Fruit fly (Drosophila melanogaster) whole organism, embryonic: Measurements from ENCODE around the gene CG12990.

Experiments
- Abd-B ChIP-seq: fragments of 200-800 bp; sonication (Bioruptor generic); optimal IDR thresholded peaks from 2 replicates; lab custom pipeline; 2018; ENCODE audit warnings: missing biosample characterization, mild to moderate bottlenecking, missing genetic modification characterization, moderate library complexity
- Ada2b ChIP-seq: fragments of 200-800 bp; sonication (Bioruptor generic); IDR thresholded peaks from 2 replicates; pipeline ENCODE4 v1.3.6; 2022; ENCODE audit warnings: missing biosample characterization, missing genetic modification characterization
- C15 ChIP-seq: fragments of 200-800 bp; sonication (Bioruptor generic); IDR thresholded peaks from 3 replicates; pipeline ENCODE4 v1.3.6; 2022; ENCODE audit warnings: missing biosample characterization, missing genetic modification characterization
- CG10462 ChIP-seq: fragments of 200-800 bp; sonication (Bioruptor generic); optimal IDR thresholded peaks from 2 replicates; lab custom pipeline; 2016; ENCODE audit warnings: missing biosample characterization, missing genetic modification characterization
- CG10979 ChIP-seq: fragments of 200-800 bp; sonication (Bioruptor generic); optimal IDR thresholded peaks from 2 replicates; lab custom pipeline; 2018; ENCODE audit warnings: missing biosample characterization, mild to moderate bottlenecking, missing genetic modification characterization, moderate library complexity
- CG13775 ChIP-seq: fragments of 200-800 bp; sonication (Bioruptor generic); optimal IDR thresholded peaks from 3 replicates; lab custom pipeline; 2017; ENCODE audit warnings: missing biosample characterization, mild to moderate bottlenecking, missing genetic modification characterization
- CG15514 ChIP-seq: fragments of 200-800 bp; sonication (Bioruptor generic); optimal IDR thresholded peaks from 3 replicates; lab custom pipeline; 2017; ENCODE audit warnings: missing biosample characterization, missing genetic modification characterization, mild to moderate bottlenecking, moderate library complexity, missing genetic modification reagents
- CG16815 ChIP-seq: fragments of 200-800 bp; sonication (Bioruptor generic); optimal IDR thresholded peaks from 3 replicates; lab custom pipeline; 2017; ENCODE audit warnings: missing biosample characterization, mild to moderate bottlenecking, missing genetic modification characterization
- CG17186 ChIP-seq: fragments of 200-800 bp; sonication (Bioruptor generic); optimal IDR thresholded peaks from 3 replicates; lab custom pipeline; 2017; ENCODE audit warnings: missing biosample characterization, missing genetic modification reagents, missing genetic modification characterization
- CG2129 ChIP-seq: fragments of 200-800 bp; sonication (Bioruptor generic); IDR thresholded peaks from 2 replicates; pipeline ENCODE4 v1.3.6; 2022; ENCODE audit warnings: missing biosample characterization, missing genetic modification characterization; ENCODE audit not compliant: partially characterized antibody
- CG30403 ChIP-seq: fragments of 200-800 bp; sonication (Bioruptor generic); optimal IDR thresholded peaks from 3 replicates; lab custom pipeline; 2016; ENCODE audit warnings: missing biosample characterization, missing genetic modification characterization
- CG31224 ChIP-seq: fragments of 200-800 bp; sonication (Bioruptor generic); IDR thresholded peaks from 2 replicates; pipeline ENCODE4 v1.3.6; 2022; ENCODE audit warnings: missing biosample characterization, missing genetic modification characterization
- CG4424 ChIP-seq: fragments of 200-800 bp; sonication (Bioruptor generic); optimal IDR thresholded peaks from 3 replicates; lab custom pipeline; 2016; ENCODE audit warnings: missing biosample characterization, missing genetic modification characterization
- CG4617 ChIP-seq: fragments of 200-800 bp; sonication (Bioruptor generic); optimal IDR thresholded peaks from 3 replicates; lab custom pipeline; 2016; ENCODE audit warnings: missing biosample characterization, missing genetic modification characterization, borderline replicate concordance
- CG4707 ChIP-seq: fragments of 200-800 bp; sonication (Bioruptor generic); optimal IDR thresholded peaks from 2 replicates; lab custom pipeline; 2018; ENCODE audit warnings: missing biosample characterization, mild to moderate bottlenecking, missing genetic modification characterization, moderate library complexity
- CG5245 ChIP-seq: fragments of 200-800 bp; sonication (Bioruptor generic); optimal IDR thresholded peaks from 3 replicates; lab custom pipeline; 2016; ENCODE audit warnings: missing biosample characterization, missing genetic modification characterization
- CG6272 ChIP-seq: fragments of 200-800 bp; sonication (Bioruptor generic); IDR thresholded peaks from 2 replicates; pipeline ENCODE4 v1.3.6; 2022; ENCODE audit warnings: missing biosample characterization, missing genetic modification characterization
- CG7786 ChIP-seq: fragments of 200-800 bp; sonication (Bioruptor generic); optimal IDR thresholded peaks from 2 replicates; lab custom pipeline; 2016; ENCODE audit warnings: missing biosample characterization, missing genetic modification characterization
- CG8281 ChIP-seq: fragments of 200-800 bp; sonication (Bioruptor generic); optimal IDR thresholded peaks from 2 replicates; lab custom pipeline; 2018; ENCODE audit warnings: missing biosample characterization, mild to moderate bottlenecking, missing genetic modification characterization, moderate library complexity
- CG8765 ChIP-seq: fragments of 200-800 bp; sonication (Bioruptor generic); IDR thresholded peaks from 2 replicates; pipeline ENCODE4 v1.3.6; 2022; ENCODE audit warnings: missing biosample characterization, missing genetic modification characterization
- CG9797 ChIP-seq: fragments of 200-800 bp; sonication (Bioruptor generic); optimal IDR thresholded peaks from 3 replicates; lab custom pipeline; 2018; ENCODE audit warnings: missing biosample characterization, mild to moderate bottlenecking, missing genetic modification characterization
- Chrac-16 ChIP-seq: fragments of 200-800 bp; sonication (Bioruptor generic); optimal IDR thresholded peaks from 3 replicates; lab custom pipeline; 2016; ENCODE audit warnings: missing biosample characterization, missing genetic modification characterization
- CoRest ChIP-seq: fragments of 200-800 bp; sonication (Bioruptor generic); optimal IDR thresholded peaks from 3 replicates; lab custom pipeline; 2018; ENCODE audit warnings: missing biosample characterization, mild to moderate bottlenecking, missing genetic modification characterization, moderate library complexity
- D19A ChIP-seq: fragments of 200-800 bp; optimal IDR thresholded peaks from 3 replicates; lab custom pipeline; 2019; ENCODE audit warnings: missing biosample characterization, mild to moderate bottlenecking, missing genetic modification characterization, moderate library complexity
- Doc3 ChIP-seq: fragments of 200-800 bp; sonication (Bioruptor generic); IDR thresholded peaks from 3 replicates; pipeline ENCODE4 v1.3.6; 2022; ENCODE audit warnings: missing biosample characterization, missing genetic modification characterization; ENCODE audit not compliant: partially characterized antibody
- Kr ChIP-seq: fragments of 200-800 bp; sonication (Bioruptor generic); optimal IDR thresholded peaks from 2 replicates; lab custom pipeline; 2017; ENCODE audit warnings: missing biosample characterization, mild to moderate bottlenecking, missing genetic modification characterization
- MBD-R2 ChIP-seq: fragments of 200-800 bp; sonication (Bioruptor generic); IDR thresholded peaks from 2 replicates; pipeline ENCODE4 v1.3.6; 2022; ENCODE audit warnings: missing biosample characterization, missing genetic modification characterization
- MESR4 ChIP-seq: fragments of 200-800 bp; sonication (Bioruptor generic); optimal IDR thresholded peaks from 2 replicates; lab custom pipeline; 2018; ENCODE audit warnings: missing biosample characterization, mild to moderate bottlenecking, missing genetic modification characterization, moderate library complexity
- NFAT ChIP-seq: fragments of 200-800 bp; sonication (Bioruptor generic); IDR thresholded peaks from 2 replicates; pipeline ENCODE4 v1.3.6; 2022; ENCODE audit warnings: missing biosample characterization, missing genetic modification characterization
- NK7.1 ChIP-seq: fragments of 200-800 bp; sonication (Bioruptor generic); optimal IDR thresholded peaks from 3 replicates; lab custom pipeline; 2016; ENCODE audit warnings: missing biosample characterization, missing genetic modification characterization
- NfI ChIP-seq: fragments of 200-800 bp; sonication (Bioruptor generic); optimal IDR thresholded peaks from 3 replicates; lab custom pipeline; 2018; ENCODE audit warnings: missing biosample characterization, mild to moderate bottlenecking, missing genetic modification characterization, moderate library complexity
- Ravus ChIP-seq: fragments of 200-800 bp; sonication (Bioruptor generic); IDR thresholded peaks from 2 replicates; pipeline ENCODE4 v1.3.6; 2022; ENCODE audit warnings: missing biosample characterization, missing genetic modification characterization
- Rx ChIP-seq: fragments of 200-800 bp; sonication (Bioruptor generic); IDR thresholded peaks from 2 replicates; pipeline ENCODE4 v1.3.6; 2022; ENCODE audit warnings: missing biosample characterization, missing genetic modification characterization
- bowl ChIP-seq: fragments of 200-800 bp; sonication (Bioruptor generic); IDR thresholded peaks from 2 replicates; pipeline ENCODE4 v1.3.6; 2022; ENCODE audit warnings: missing biosample characterization, missing genetic modification characterization
- cg ChIP-seq: fragments of 200-800 bp; sonication (Bioruptor generic); optimal IDR thresholded peaks from 3 replicates; lab custom pipeline; 2019; ENCODE audit warnings: missing biosample characterization, mild to moderate bottlenecking, missing genetic modification characterization, moderate library complexity
- ci ChIP-seq: fragments of 200-800 bp; sonication (Bioruptor generic); IDR thresholded peaks from 3 replicates; pipeline ENCODE4 v1.3.6; 2022; ENCODE audit warnings: missing biosample characterization, missing genetic modification characterization
- corto ChIP-seq: fragments of 200-800 bp; sonication (Bioruptor generic); optimal IDR thresholded peaks from 2 replicates; lab custom pipeline; 2016; ENCODE audit warnings: missing biosample characterization, mild to moderate bottlenecking, missing genetic modification characterization, moderate library complexity
- ewg ChIP-seq: fragments of 200-800 bp; sonication (Bioruptor generic); optimal IDR thresholded peaks from 3 replicates; lab custom pipeline; 2017; ENCODE audit warnings: mild to moderate bottlenecking, missing biosample characterization, missing genetic modification reagents, missing genetic modification characterization
- eyg ChIP-seq: fragments of 200-800 bp; sonication (Bioruptor generic); optimal IDR thresholded peaks from 3 replicates; lab custom pipeline; 2016; ENCODE audit warnings: missing biosample characterization, missing genetic modification characterization
- ind ChIP-seq: fragments of 200-800 bp; sonication (Bioruptor generic); optimal IDR thresholded peaks from 3 replicates; lab custom pipeline; 2016; ENCODE audit warnings: missing biosample characterization, missing genetic modification characterization
- lbe ChIP-seq: fragments of 200-800 bp; sonication (Bioruptor generic); optimal IDR thresholded peaks from 2 replicates; lab custom pipeline; 2016; ENCODE audit warnings: missing biosample characterization, mild to moderate bottlenecking, missing genetic modification characterization
- luna ChIP-seq: fragments of 200-800 bp; sonication (Bioruptor generic); optimal IDR thresholded peaks from 2 replicates; lab custom pipeline; 2016; ENCODE audit warnings: missing biosample characterization, missing genetic modification characterization
- p53 ChIP-seq: fragments of 200-800 bp; sonication (Bioruptor generic); optimal IDR thresholded peaks from 2 replicates; lab custom pipeline; 2016; ENCODE audit warnings: missing biosample characterization, missing genetic modification characterization
- ranshi ChIP-seq: fragments of 200-800 bp; sonication (Bioruptor generic); IDR thresholded peaks from 2 replicates; pipeline ENCODE4 v1.3.6; 2022; ENCODE audit warnings: missing biosample characterization, missing genetic modification characterization
- ro ChIP-seq: fragments of 200-800 bp; sonication (Bioruptor generic); IDR thresholded peaks from 2 replicates; pipeline ENCODE4 v1.3.6; 2022; ENCODE audit warnings: missing biosample characterization, missing genetic modification characterization
- sc ChIP-seq, 3 experiments: fragments of >200 bp in 2 of 3; fragments of 200-800 bp in 1 of 3; sonication (Bioruptor generic) in 1 of 3; optimal IDR thresholded peaks; 2 replicates in 2 of 3; 3 replicates in 1 of 3; lab custom pipeline; 2017; ENCODE audit warnings: mild to moderate bottlenecking in 1 of 3, missing biosample characterization in 1 of 3, missing genetic modification characterization in 1 of 3, missing genetic modification reagents in 1 of 3
- scrt ChIP-seq: fragments of 200-800 bp; sonication (Bioruptor generic); optimal IDR thresholded peaks from 2 replicates; lab custom pipeline; 2018; ENCODE audit warnings: missing biosample characterization, mild to moderate bottlenecking, missing genetic modification characterization, moderate library complexity
- slp2 ChIP-seq: fragments of 200-800 bp; sonication (Bioruptor generic); optimal IDR thresholded peaks from 2 replicates; lab custom pipeline; 2016; ENCODE audit warnings: missing biosample characterization, missing genetic modification characterization
- sob ChIP-seq: fragments of 200-800 bp; sonication (Bioruptor generic); IDR thresholded peaks from 2 replicates; pipeline ENCODE4 v1.3.6; 2022; ENCODE audit warnings: missing biosample characterization, missing genetic modification characterization
- tgo ChIP-seq: fragments of 200-800 bp; sonication (Bioruptor generic); IDR thresholded peaks from 3 replicates; pipeline ENCODE4 v1.3.6; 2022; ENCODE audit warnings: missing biosample characterization, missing genetic modification characterization
- yki ChIP-seq: fragments of >200 bp; optimal IDR thresholded peaks from 3 replicates; lab custom pipeline; 2018

The CG12990 gene

dm6 chrX:17696637-17697036 lies 24.9 kb upstream of the CG12990 start (continued):
- TF ChIP-seq CG5245 (no peak), D19A (tag; lab: Kevin White, UChicago) (peak; percentile 8), luna (GFP tag; lab: Kevin White, UChicago) (no peak), CG15514 (GFP tag; lab: Kevin White, UChicago) (peak; percentile 21), Abd-B (GFP tag; lab: Kevin White, UChicago) (peak; percentile 57), NFAT (GFP tag; lab: Robert Waterston, UW) (peak; percentile 73), Doc3 (GFP tag; lab: Robert Waterston, UW) (no peak), CG10462 (GFP tag; lab: Kevin White, UChicago) (no peak), lbe (GFP tag; lab: Kevin White, UChicago) (peak; percentile 22), CG4617 (GFP tag; lab: Kevin White, UChicago) (no peak), CG2129 (GFP tag; lab: Robert Waterston, UW) (no peak), C15 (GFP tag; lab: Robert Waterston, UW) (0 out of 3 replicates have a peak, but pooled peaks have one; percentile 12), sc (optimal IDR thresholded peaks at IDR 0.05; lab: Kevin White, UChicago) (no peak), sc (GFP tag; optimal IDR thresholded peaks at IDR 0.05; lab: Kevin White, UChicago) (no peak), CG8281 (tag; lab: Kevin White, UChicago) (peak; percentile 51), CG13775 (GFP tag; lab: Kevin White, UChicago) (peak; percentile 7), slp2 (GFP tag; lab: Kevin White, UChicago) (no peak), CG6272 (GFP tag; lab: Robert Waterston, UW) (no peak), bowl (peak; percentile 41; the same call in 1 of the 2 replicates), MBD-R2 (peak; percentile 43; the same call in 1 of the 2 replicates), MESR4 (GFP tag; lab: Kevin White, UChicago) (no peak), Ravus (GFP tag; lab: Robert Waterston, UW) (no peak; the same call in 1 of the 2 replicates), CG8765 (no peak), CoRest (tag; lab: Kevin White, UChicago) (peak; percentile 77), CG9797 (GFP tag; lab: Kevin White, UChicago) (no peak), ewg (GFP tag; lab: Kevin White, UChicago) (no peak), CG7786 (GFP tag; lab: Kevin White, UChicago) (peak; percentile 18), yki (lab: Kevin White, UChicago) (no peak), CG4707 (no peak), Chrac-16 (GFP tag; lab: Kevin White, UChicago) (no peak), corto (GFP tag; lab: Kevin White, UChicago) (no peak), ro (GFP tag; lab: Robert Waterston, UW) (no peak), ranshi (GFP tag; lab: Robert Waterston, UW) (peak; percentile 70), tgo (GFP tag; lab: Robert Waterston, UW) (peak; percentile 70), CG4424 (GFP tag; lab: Kevin White, UChicago) (peak; percentile 47), NfI (GFP tag; lab: Kevin White, UChicago) (peak; percentile 64), NK7.1 (peak; percentile 26), eyg (peak; percentile 26), Rx (GFP tag; lab: Robert Waterston, UW) (0 out of 2 replicates have a peak, but pooled peaks have one; percentile 18), CG10979 (tag; lab: Kevin White, UChicago) (no peak), CG31224 (0 out of 2 replicates have a peak, but pooled peaks have one; percentile 24), cg (GFP tag; lab: Kevin White, UChicago) (no peak), ind (GFP tag; lab: Kevin White, UChicago) (peak; percentile 39), scrt (GFP tag; lab: Kevin White, UChicago) (peak; percentile 31), p53 (GFP tag; lab: Kevin White, UChicago) (no peak), CG30403 (peak; percentile 23), ci (GFP tag; lab: Robert Waterston, UW) (peak; percentile 65; the same call in 1 of the 3 replicates), sob (GFP tag; lab: Robert Waterston, UW) (peak; percentile 76), CG16815 (GFP tag; lab: Kevin White, UChicago) (peak; percentile 25), Kr (no peak), Ada2b (peak; percentile 68), CG17186 (GFP tag; lab: Kevin White, UChicago) (no peak)
